Fruit fly (Drosophila melanogaster) whole organism, adult: ENCODE results near the gene Ugt36E1.

Source experiments
- CG11617 ChIP-seq: fragments of 200-800 bp; sonication (Bioruptor generic); optimal IDR thresholded peaks from 2 replicates; lab custom pipeline; 2017; ENCODE audit warnings: mild to moderate bottlenecking, missing biosample characterization, missing genetic modification reagents, missing genetic modification characterization
- CG12768 ChIP-seq: fragments of 200-800 bp; sonication (Bioruptor generic); optimal IDR thresholded peaks from 2 replicates; lab custom pipeline; 2017; ENCODE audit warnings: missing biosample characterization, missing genetic modification characterization, mild to moderate bottlenecking, moderate library complexity, missing genetic modification reagents
- CG14711 ChIP-seq: fragments of 200-800 bp; sonication (Bioruptor generic); optimal IDR thresholded peaks from 2 replicates; lab custom pipeline; 2018; ENCODE audit warnings: missing biosample characterization, mild to moderate bottlenecking, missing genetic modification characterization, moderate library complexity
- CG1620 ChIP-seq: fragments of 200-800 bp; sonication (Bioruptor generic); optimal IDR thresholded peaks from 2 replicates; lab custom pipeline; 2016; ENCODE audit warnings: missing biosample characterization, missing genetic modification characterization
- CG33017 ChIP-seq: fragments of 200-800 bp; sonication (Bioruptor generic); optimal IDR thresholded peaks from 2 replicates; lab custom pipeline; 2018; ENCODE audit warnings: missing biosample characterization, mild to moderate bottlenecking, missing genetic modification characterization, moderate library complexity
- CG5204 ChIP-seq: fragments of 200-800 bp; sonication (Bioruptor generic); optimal IDR thresholded peaks from 2 replicates; lab custom pipeline; 2016; ENCODE audit warnings: missing biosample characterization, missing genetic modification characterization
- CG7045 ChIP-seq: fragments of 200-800 bp; sonication (Bioruptor generic); optimal IDR thresholded peaks from 2 replicates; lab custom pipeline; 2017; ENCODE audit warnings: missing biosample characterization, mild to moderate bottlenecking, missing genetic modification characterization
- CG7101 ChIP-seq: fragments of 200-800 bp; sonication (Bioruptor generic); optimal IDR thresholded peaks from 2 replicates; lab custom pipeline; 2018; ENCODE audit warnings: missing biosample characterization, mild to moderate bottlenecking, missing genetic modification characterization, moderate library complexity
- Clk ChIP-seq: fragments of 200-800 bp; sonication (Bioruptor generic); optimal IDR thresholded peaks from 2 replicates; lab custom pipeline; 2017; ENCODE audit warnings: missing biosample characterization, missing genetic modification characterization
- Hr96 ChIP-seq: fragments of 200-800 bp; sonication (Bioruptor generic); optimal IDR thresholded peaks from 2 replicates; lab custom pipeline; 2016; ENCODE audit warnings: missing biosample characterization, missing genetic modification characterization
- Mnt ChIP-seq: fragments of 200-800 bp; sonication (Bioruptor generic); optimal IDR thresholded peaks from 2 replicates; lab custom pipeline; 2016; ENCODE audit warnings: missing biosample characterization, mild to moderate bottlenecking, missing genetic modification characterization
- bab1 ChIP-seq: fragments of 200-800 bp; sonication (Bioruptor generic); optimal IDR thresholded peaks from 3 replicates; lab custom pipeline; 2019; ENCODE audit warnings: missing biosample characterization, mild to moderate bottlenecking, missing genetic modification characterization, moderate library complexity
- cic ChIP-seq: fragments of 200-800 bp; sonication (Bioruptor generic); optimal IDR thresholded peaks from 2 replicates; lab custom pipeline; 2017; ENCODE audit warnings: missing biosample characterization, mild to moderate bottlenecking, missing genetic modification characterization, moderate library complexity
- cnc ChIP-seq, 2 experiments: fragments of >200 bp; optimal IDR thresholded peaks; 2 replicates each; lab custom pipeline; 2017
- kay ChIP-seq: fragments of 200-800 bp; sonication (Bioruptor generic); peaks from one replicate; lab custom pipeline; 2016; ENCODE audit warnings: missing biosample characterization, missing genetic modification characterization, borderline replicate concordance
- ovo ChIP-seq: fragments of 200-800 bp; sonication (Bioruptor generic); optimal IDR thresholded peaks from 2 replicates; lab custom pipeline; 2016; ENCODE audit warnings: missing biosample characterization, missing genetic modification characterization
- pad ChIP-seq: fragments of 200-800 bp; sonication (Bioruptor generic); optimal IDR thresholded peaks from 3 replicates; lab custom pipeline; 2017; ENCODE audit warnings: missing biosample characterization, missing genetic modification characterization, mild to moderate bottlenecking, moderate library complexity, missing genetic modification reagents
- tj ChIP-seq: fragments of 200-800 bp; sonication (Bioruptor generic); optimal IDR thresholded peaks from 3 replicates; lab custom pipeline; 2017; ENCODE audit warnings: missing biosample characterization, mild to moderate bottlenecking, missing genetic modification characterization, moderate library complexity
- toe ChIP-seq: fragments of 200-800 bp; sonication (Bioruptor generic); optimal IDR thresholded peaks from 2 replicates; lab custom pipeline; 2016; ENCODE audit warnings: missing biosample characterization, missing genetic modification characterization

The Ugt36E1 gene

dm6 chr2L:18801704-18802103 is 24.9 kb upstream of the Ugt36E1 start:
- TF ChIP-seq ovo (GFP tag; lab: Kevin White, UChicago), result no peak
- TF ChIP-seq Clk (GFP tag; lab: Kevin White, UChicago), result no peak
- no peak for TF ChIP-seq Hr96 (GFP tag; lab: Kevin White, UChicago)
- TF ChIP-seq Mnt, result no peak
- no peak for TF ChIP-seq pad (GFP tag; lab: Kevin White, UChicago)
- TF ChIP-seq CG7045 (GFP tag; lab: Kevin White, UChicago), result no peak
- no peak for TF ChIP-seq tj (GFP tag; lab: Kevin White, UChicago)
- no peak for TF ChIP-seq cic (GFP tag; lab: Kevin White, UChicago)
- TF ChIP-seq kay (GFP tag; lab: Kevin White, UChicago), result no peak

DNA sequence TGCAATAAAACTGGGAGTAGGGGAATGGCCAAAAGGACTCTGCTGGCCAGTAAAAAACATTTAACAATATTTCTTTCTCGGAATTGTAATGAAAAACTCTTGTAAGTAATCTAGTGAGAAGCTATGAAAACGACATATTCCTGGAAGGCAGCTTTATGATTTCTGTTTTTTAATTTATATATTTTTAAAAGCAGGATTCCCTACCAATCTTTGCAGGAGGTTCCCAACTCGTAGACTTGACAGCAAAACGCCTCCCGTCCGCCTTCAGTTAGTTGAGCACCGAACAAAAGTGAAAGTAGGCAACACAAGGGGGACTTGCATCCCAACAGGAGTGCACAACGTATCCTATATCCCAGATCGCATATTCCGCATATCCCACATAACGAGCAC is 21.3 kb upstream of the Ugt36E1 start, which contains the start of gene CG43814:
TSS of gene CG43814 (minus strand) at position 101 of the 390 bp plus-strand sequence.
- TF ChIP-seq CG7045 (GFP tag; lab: Kevin White, UChicago) (no peak), CG5204 (no peak), toe (GFP tag; lab: Kevin White, UChicago) (no peak), tj (GFP tag; lab: Kevin White, UChicago) (no peak), CG1620 (GFP tag; lab: Kevin White, UChicago) (no peak), Mnt (no peak), CG14711 (tag; lab: Kevin White, UChicago) (no peak), bab1 (GFP tag; lab: Kevin White, UChicago) (no peak), cnc (optimal IDR thresholded peaks at IDR 0.05; lab: Kevin White, UChicago) (no peak), cic (GFP tag; lab: Kevin White, UChicago) (no peak), kay (GFP tag; lab: Kevin White, UChicago) (no peak), CG33017 (tag; lab: Kevin White, UChicago) (no peak), ovo (GFP tag; lab: Kevin White, UChicago) (no peak)

- no peak for TF ChIP-seq CG33017 (tag; lab: Kevin White, UChicago)
- TF ChIP-seq toe (GFP tag; lab: Kevin White, UChicago), result no peak
- no peak for TF ChIP-seq Clk (GFP tag; lab: Kevin White, UChicago)
- TF ChIP-seq cic (GFP tag; lab: Kevin White, UChicago), result no peak
- no peak for TF ChIP-seq pad (GFP tag; lab: Kevin White, UChicago)
- no peak for TF ChIP-seq CG1620 (GFP tag; lab: Kevin White, UChicago)
- TF ChIP-seq Mnt, result no peak
- TF ChIP-seq CG14711 (tag; lab: Kevin White, UChicago), result no peak
- TF ChIP-seq Hr96 (GFP tag; lab: Kevin White, UChicago), result no peak
- TF ChIP-seq cnc (optimal IDR thresholded peaks at IDR 0.05; lab: Kevin White, UChicago), result no peak
- TF ChIP-seq tj (GFP tag; lab: Kevin White, UChicago), result no peak
- TF ChIP-seq CG11617 (GFP tag; lab: Kevin White, UChicago), result no peak
- no peak for TF ChIP-seq CG5204
- TF ChIP-seq CG7045 (GFP tag; lab: Kevin White, UChicago), result no peak
- TF ChIP-seq CG12768 (GFP tag; lab: Kevin White, UChicago), result no peak
Observed at dm6 chr2L:18805637-18806403, 20.8 kb upstream of the Ugt36E1 start.

dm6 chr2L:18808754-18809329 is 17.7 kb upstream of the Ugt36E1 start:
- TF ChIP-seq bab1 (GFP tag; lab: Kevin White, UChicago) (no peak), Mnt (no peak), kay (GFP tag; lab: Kevin White, UChicago) (no peak)

DNA sequence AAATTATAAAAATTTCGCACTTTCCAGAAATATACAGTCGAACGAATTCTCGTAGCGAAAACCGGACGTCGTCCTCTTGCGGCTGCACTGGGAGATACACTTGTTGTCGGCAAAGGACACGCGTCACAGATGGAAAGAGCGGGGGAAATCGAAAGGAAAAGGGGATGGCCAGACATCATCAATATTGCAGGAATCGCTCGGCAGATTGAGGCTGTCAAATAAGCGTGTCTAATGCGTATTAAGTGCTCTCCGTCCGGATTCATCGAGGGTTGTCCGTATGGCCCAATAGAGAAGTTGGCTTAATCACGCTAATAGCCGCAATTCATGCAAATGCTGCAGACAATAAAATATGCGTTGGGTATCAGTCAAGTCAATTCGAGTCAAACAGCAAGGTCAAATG is 17.1 kb upstream of the Ugt36E1 start:
- TF ChIP-seq CG7101 (tag; lab: Kevin White, UChicago), result no peak
- no peak for TF ChIP-seq kay (GFP tag; lab: Kevin White, UChicago)
- TF ChIP-seq tj (GFP tag; lab: Kevin White, UChicago), result no peak
- no peak for TF ChIP-seq CG1620 (GFP tag; lab: Kevin White, UChicago)
- TF ChIP-seq Clk (GFP tag; lab: Kevin White, UChicago), result no peak
- TF ChIP-seq CG7045 (GFP tag; lab: Kevin White, UChicago), result no peak
- no peak for TF ChIP-seq CG33017 (tag; lab: Kevin White, UChicago)
- no peak for TF ChIP-seq CG12768 (GFP tag; lab: Kevin White, UChicago)
- TF ChIP-seq CG5204, result no peak
- TF ChIP-seq Hr96 (GFP tag; lab: Kevin White, UChicago), result no peak
- TF ChIP-seq Mnt, result no peak
- no peak for TF ChIP-seq cnc (optimal IDR thresholded peaks at IDR 0.05; lab: Kevin White, UChicago)
- TF ChIP-seq pad (GFP tag; lab: Kevin White, UChicago), result no peak
- TF ChIP-seq ovo (GFP tag; lab: Kevin White, UChicago), result no peak

DNA sequence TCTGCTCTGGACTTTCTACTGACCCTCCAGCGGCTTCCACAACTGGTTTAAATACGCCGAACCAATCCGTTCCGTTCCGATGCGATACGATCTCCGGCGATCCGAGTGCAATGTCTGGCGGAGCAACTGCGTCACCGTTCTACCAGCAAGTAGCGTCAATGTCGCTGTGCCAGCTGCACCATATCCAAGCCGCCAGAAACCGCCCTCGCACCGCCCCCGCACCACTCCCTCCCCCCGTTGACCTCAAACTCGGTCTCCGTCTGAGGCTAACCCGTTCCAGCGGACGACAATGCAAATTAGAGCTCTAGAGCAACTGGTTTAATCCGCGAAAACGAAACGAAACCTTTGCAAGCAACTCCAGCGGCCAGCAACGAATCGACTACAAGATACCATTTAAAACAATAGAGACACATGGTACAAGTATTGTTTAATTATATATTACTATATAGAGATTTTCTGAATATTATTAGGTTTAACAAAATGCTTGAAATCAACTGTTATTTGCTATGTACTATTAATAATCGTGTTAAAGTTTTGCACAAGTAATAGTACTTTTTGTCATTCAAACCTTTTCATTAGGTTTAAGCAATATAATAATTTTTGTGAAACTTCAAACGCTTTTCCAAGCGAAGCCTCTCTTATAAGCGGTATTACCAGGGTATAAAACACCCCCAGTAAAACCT is 15.5 kb upstream of the Ugt36E1 start, which contains the start of the genes CG10570 and CG42502:
TSS of gene CG10570 (minus strand) at position 293 of the 683 bp plus-strand sequence.
TSS of gene CG42502 (minus strand) at position 293 of the 683 bp plus-strand sequence.
- TF ChIP-seq toe (GFP tag; lab: Kevin White, UChicago) (no peak), ovo (GFP tag; lab: Kevin White, UChicago) (no peak), CG33017 (tag; lab: Kevin White, UChicago) (no peak), CG11617 (GFP tag; lab: Kevin White, UChicago) (no peak), Hr96 (GFP tag; lab: Kevin White, UChicago) (no peak), Clk (GFP tag; lab: Kevin White, UChicago) (no peak), cnc (optimal IDR thresholded peaks at IDR 0.05; lab: Kevin White, UChicago) (no peak), bab1 (GFP tag; lab: Kevin White, UChicago) (no peak), pad (GFP tag; lab: Kevin White, UChicago) (no peak)
